Fruit fly (Drosophila melanogaster) whole organism, embryonic: Measurements from ENCODE around the gene foi.

Experiments used
- Elba2 ChIP-seq: fragments of 200-800 bp; sonication (Bioruptor generic); optimal IDR thresholded peaks from 3 replicates; lab custom pipeline; 2016; ENCODE audit warnings: missing biosample characterization, missing genetic modification characterization
- Lpt ChIP-seq: fragments of >200 bp; optimal IDR thresholded peaks from 2 replicates; lab custom pipeline; 2018; ENCODE audit warnings: missing biosample characterization, missing genetic modification characterization
- luna ChIP-seq: fragments of 200-800 bp; sonication (Bioruptor generic); optimal IDR thresholded peaks from 2 replicates; lab custom pipeline; 2016; ENCODE audit warnings: missing biosample characterization, missing genetic modification characterization

DNA sequence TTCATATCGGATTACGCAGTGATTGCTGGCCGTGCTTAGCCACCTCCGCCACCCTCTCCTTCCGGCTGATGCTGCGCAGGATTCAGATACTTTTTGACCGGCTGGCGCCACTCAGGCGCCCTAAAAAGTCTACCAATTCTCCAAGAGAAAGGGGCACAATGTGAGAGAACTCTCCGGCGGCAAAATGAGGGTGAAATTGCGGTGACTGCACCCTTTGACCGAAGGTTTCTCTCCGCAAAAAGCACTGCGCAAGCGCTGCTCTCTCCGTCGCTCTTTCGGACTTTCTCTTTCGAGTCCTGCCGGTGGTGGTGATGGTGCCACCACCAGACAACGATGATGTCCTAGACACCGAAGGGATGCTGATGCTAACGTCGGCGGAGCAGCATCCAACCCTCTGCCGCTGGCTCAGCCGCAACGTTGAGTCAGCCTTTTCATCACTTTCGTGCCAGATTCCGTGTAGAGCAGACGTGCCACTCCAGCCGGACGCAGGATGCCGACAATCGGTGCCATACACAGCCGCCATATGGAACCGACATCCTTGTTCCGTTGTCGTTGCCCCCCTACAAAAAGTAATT lies 34.8 kb downstream of the foi start:
- no peak for TF ChIP-seq Lpt (GFP tag; lab: Kevin White, UChicago)
- no peak for TF ChIP-seq Elba2
- no peak for TF ChIP-seq luna (GFP tag; lab: Kevin White, UChicago)
